Worm (Caenorhabditis elegans): ENCODE data around the gene oac-30.

The oac-30 gene

ce11 chrII:1275439-1275838, 8.7 kb upstream of the oac-30 start, which contains the start of gene Y57G7A.5:
Gene Y57G7A.5, minus strand, starts transcription at chrII:1275539.
- no peak for TF ChIP-seq sma-3 (GFP tag; optimal IDR thresholded peaks at IDR 0.05)
- TF ChIP-seq nhr-12 (tag; optimal IDR thresholded peaks at IDR 0.05): no peak
- TF ChIP-seq nhr-77 (tag; optimal IDR thresholded peaks at IDR 0.05): no peak
- no peak for TF ChIP-seq alr-1 (tag; optimal IDR thresholded peaks at IDR 0.05)
- no peak for TF ChIP-seq sem-4 (tag; optimal IDR thresholded peaks at IDR 0.05)
- TF ChIP-seq nhr-21 (tag; optimal IDR thresholded peaks at IDR 0.05): no peak
- no peak for TF ChIP-seq mab-5 (tag; optimal IDR thresholded peaks at IDR 0.05)
- no peak for TF ChIP-seq ceh-82 (tag; optimal IDR thresholded peaks at IDR 0.05)
- no peak for TF ChIP-seq unc-39 (tag; optimal IDR thresholded peaks at IDR 0.05)
- TF ChIP-seq zag-1 (tag; optimal IDR thresholded peaks at IDR 0.05): no peak
- TF ChIP-seq ztf-1 (GFP tag; conservative IDR thresholded peaks at IDR 0.05): no peak
- TF ChIP-seq elt-1 (tag; optimal IDR thresholded peaks at IDR 0.05): no peak
- no peak for TF ChIP-seq aly-2 (tag; optimal IDR thresholded peaks at IDR 0.05)
- no peak for TF ChIP-seq mbf-1 (tag; optimal IDR thresholded peaks at IDR 0.05)

DNA sequence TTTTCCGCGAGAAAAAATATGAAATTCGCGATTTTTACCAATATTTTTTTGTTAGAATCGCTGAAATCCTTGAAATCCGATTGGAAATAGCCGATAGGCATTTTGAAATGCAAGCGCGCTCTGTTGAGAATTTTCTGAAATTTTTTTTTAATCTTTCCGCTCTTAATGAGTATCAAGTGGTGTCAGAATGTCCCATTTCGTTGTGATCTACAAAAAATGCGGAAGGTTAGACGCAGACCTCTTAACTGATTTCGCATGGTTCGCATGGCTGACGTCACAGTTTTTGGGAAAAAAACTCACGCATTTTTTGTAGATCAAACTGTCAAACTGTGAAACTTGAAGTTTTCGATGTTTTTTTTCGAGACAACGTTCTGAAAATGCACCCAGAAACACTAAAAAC, 5.1 kb upstream of the oac-30 start, which contains the start of gene srw-66:
srw-66 (minus strand) TSS at position 101 of the 400 bp plus-strand sequence.
- TF ChIP-seq aly-2 (tag; optimal IDR thresholded peaks at IDR 0.05): no peak
- TF ChIP-seq unc-62 (GFP tag; optimal IDR thresholded peaks at IDR 0.05): no peak
- no peak for TF ChIP-seq egl-27 (tag; optimal IDR thresholded peaks at IDR 0.05)
- no peak for TF ChIP-seq gmeb-1 (tag; optimal IDR thresholded peaks at IDR 0.05)
- TF ChIP-seq zag-1 (tag; optimal IDR thresholded peaks at IDR 0.05): no peak
- TF ChIP-seq nhr-12 (tag; optimal IDR thresholded peaks at IDR 0.05): no peak

- TF ChIP-seq ceh-16 (tag; optimal IDR thresholded peaks at IDR 0.05) (no peak), nhr-23 (tag; optimal IDR thresholded peaks at IDR 0.05) (no peak), alr-1 (tag; optimal IDR thresholded peaks at IDR 0.05) (no peak), nhr-237 (tag; optimal IDR thresholded peaks at IDR 0.05) (no peak)
Measured at ce11 chrII:1258634-1259033, 8.1 kb downstream of the oac-30 start, which contains the start of gene clpr-2. Gene clpr-2, plus strand, starts transcription at chrII:1258934.

DNA sequence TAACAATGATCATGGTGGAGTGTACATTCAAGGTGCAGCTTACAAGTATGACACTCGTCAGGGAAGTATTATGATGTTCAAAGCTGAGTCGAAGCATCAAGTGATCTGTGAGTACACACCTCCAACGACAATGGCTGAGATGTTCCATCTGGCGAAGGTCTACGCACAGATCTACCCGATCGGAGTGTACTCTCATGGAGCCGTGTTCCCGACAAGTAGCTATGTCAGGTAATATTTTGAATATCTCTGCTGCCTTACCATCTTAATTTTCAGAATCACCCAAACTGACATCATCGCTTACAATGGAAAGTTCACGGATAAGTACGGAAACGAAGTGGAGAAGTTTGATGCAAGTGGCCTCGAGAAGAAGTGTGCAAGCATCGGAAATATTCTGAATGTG, 9.9 kb downstream of the oac-30 start:
- TF ChIP-seq lin-11 (tag; optimal IDR thresholded peaks at IDR 0.05) (no peak), ztf-4 (tag; optimal IDR thresholded peaks at IDR 0.05) (no peak), nhr-10 (tag; optimal IDR thresholded peaks at IDR 0.05) (no peak), nhr-11 (tag; optimal IDR thresholded peaks at IDR 0.05) (no peak), R02D3.7 (tag; optimal IDR thresholded peaks at IDR 0.05) (no peak), lin-39 (tag; optimal IDR thresholded peaks at IDR 0.05) (no peak), nhr-77 (tag; optimal IDR thresholded peaks at IDR 0.05) (no peak), F13H6.1 (tag; optimal IDR thresholded peaks at IDR 0.05) (no peak), nhr-237 (tag; optimal IDR thresholded peaks at IDR 0.05) (no peak), elt-1 (tag; optimal IDR thresholded peaks at IDR 0.05) (no peak), ZK546.5 (tag; optimal IDR thresholded peaks at IDR 0.05) (no peak), ama-1 (optimal IDR thresholded peaks at IDR 0.05) (no peak), nhr-6 (tag; optimal IDR thresholded peaks at IDR 0.05) (no peak), elt-3 (tag; optimal IDR thresholded peaks at IDR 0.05) (no peak)

DNA sequence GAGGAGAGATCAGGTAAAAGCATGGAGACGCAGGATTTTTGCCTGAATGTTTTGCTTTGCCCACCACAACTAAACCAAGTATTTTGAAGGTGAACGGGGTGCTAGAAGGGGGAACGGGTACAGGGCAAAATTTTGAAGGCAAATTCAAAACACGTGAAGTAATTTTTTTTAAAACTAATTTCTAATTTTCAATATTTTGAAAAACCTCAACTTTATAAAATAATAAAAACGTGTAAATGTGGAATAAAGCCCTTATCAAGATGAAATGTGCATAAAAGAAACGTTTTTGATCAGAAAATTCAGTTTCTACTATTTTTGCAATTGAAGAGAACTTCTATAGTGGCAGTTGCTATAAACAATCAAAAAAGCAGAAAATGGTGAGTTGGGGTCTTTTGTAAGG, 11.1 kb downstream of the oac-30 start, which contains the start of gene clec-119:
clec-119 (plus strand) TSS at position 301 of the 400 bp plus-strand sequence.
- TF ChIP-seq zag-1 (tag; optimal IDR thresholded peaks at IDR 0.05) (no peak), mbf-1 (tag; optimal IDR thresholded peaks at IDR 0.05) (no peak), nhr-23 (tag; optimal IDR thresholded peaks at IDR 0.05) (no peak), ztf-4 (tag; optimal IDR thresholded peaks at IDR 0.05) (no peak), ztf-1 (GFP tag; conservative IDR thresholded peaks at IDR 0.05) (no peak), lin-11 (tag; optimal IDR thresholded peaks at IDR 0.05) (no peak), dmd-4 (tag; optimal IDR thresholded peaks at IDR 0.05) (no peak), nhr-6 (tag; optimal IDR thresholded peaks at IDR 0.05) (no peak), lin-39 (tag; optimal IDR thresholded peaks at IDR 0.05) (no peak), mab-5 (tag; optimal IDR thresholded peaks at IDR 0.05) (no peak), crh-2 (tag; optimal IDR thresholded peaks at IDR 0.05) (no peak), ama-1 (optimal IDR thresholded peaks at IDR 0.05) (no peak), C34F6.9 (tag; optimal IDR thresholded peaks at IDR 0.05) (no peak), unc-62 (GFP tag; optimal IDR thresholded peaks at IDR 0.05) (no peak), fos-1 (tag; optimal IDR thresholded peaks at IDR 0.05) (no peak), sma-3 (GFP tag; optimal IDR thresholded peaks at IDR 0.05) (no peak), Y55F3AM.14 (GFP tag; optimal IDR thresholded peaks at IDR 0.05) (no peak), ztf-11 (tag; optimal IDR thresholded peaks at IDR 0.05) (no peak), nhr-21 (tag; optimal IDR thresholded peaks at IDR 0.05) (no peak)
